Fruit fly (Drosophila melanogaster): ENCODE results near the gene Obp83b.

Obp83b gene

DNA sequence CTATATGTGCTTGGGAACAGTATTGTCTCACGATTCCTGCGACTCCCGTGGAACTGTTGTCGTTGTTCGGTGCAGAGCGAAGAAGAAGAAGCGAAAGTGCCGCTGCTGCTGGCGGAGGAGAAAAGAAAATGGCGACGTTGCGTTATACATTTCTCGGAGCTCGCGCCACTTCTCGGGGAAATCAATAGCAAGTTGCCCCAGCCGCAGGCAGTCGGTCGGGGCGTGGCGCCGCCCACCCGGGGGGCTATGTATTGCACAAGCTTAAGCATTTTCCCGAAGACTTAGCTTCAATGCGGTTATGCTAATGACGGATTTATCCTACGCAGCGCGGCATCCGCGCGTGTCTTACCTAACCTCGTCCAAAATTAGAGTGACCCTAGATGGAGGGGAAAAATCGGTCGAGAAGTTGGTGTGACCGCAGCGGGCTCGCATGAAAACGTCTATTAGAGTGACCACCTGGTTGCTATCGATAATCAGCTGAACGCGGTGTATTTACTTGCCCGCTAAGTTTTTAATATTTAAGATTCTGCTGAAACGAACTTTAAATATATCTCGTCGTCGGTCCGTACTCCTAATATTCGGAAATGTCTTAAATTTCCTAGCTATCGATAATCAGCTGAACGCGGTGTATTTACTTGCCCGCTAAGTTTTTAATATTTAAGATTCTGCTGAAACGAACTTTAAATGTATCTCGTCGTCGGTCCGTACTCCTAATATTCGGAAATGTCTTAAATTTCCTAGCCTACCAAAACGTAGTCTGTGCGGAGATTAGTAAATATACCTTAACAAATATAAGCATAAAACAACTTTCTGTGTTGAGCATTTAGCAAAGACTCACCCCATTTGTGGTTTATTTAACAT, 31.8 kb upstream of the Obp83b start, which contains the start of gene Rm62 (continued):
- TF ChIP-seq CG10274 (GFP tag; optimal IDR thresholded peaks at IDR 0.05) (no peak), CG2120 (GFP tag; optimal IDR thresholded peaks at IDR 0.05) (no peak), Dip2 (GFP tag; IDR thresholded peaks at IDR 0.05) (no peak), lmd (GFP tag; IDR thresholded peaks at IDR 0.05) (no peak), dimm (GFP tag; IDR thresholded peaks at IDR 0.05) (no peak), ken (GFP tag; IDR thresholded peaks at IDR 0.05) (no peak; the same call in 2 of the 3 replicates), bigmax (GFP tag; optimal IDR thresholded peaks at IDR 0.05) (peak; percentile 94), Tbp (GFP tag; optimal IDR thresholded peaks at IDR 0.05) (no peak), inv (GFP tag; IDR thresholded peaks at IDR 0.05; ENCODE audit: partially characterized antibody) (no peak), sens-2 (GFP tag; IDR thresholded peaks at IDR 0.05) (no peak), onecut (GFP tag; IDR thresholded peaks at IDR 0.05) (peak; percentile 75), CG1529 (GFP tag; optimal IDR thresholded peaks at IDR 0.05) (no peak), ERR (GFP tag; optimal IDR thresholded peaks at IDR 0.05) (no peak), bowl (GFP tag; IDR thresholded peaks at IDR 0.05) (no peak), sc (optimal IDR thresholded peaks at IDR 0.05) (no peak), sc (GFP tag; optimal IDR thresholded peaks at IDR 0.05) (no peak), ara (GFP tag; IDR thresholded peaks at IDR 0.05) (no peak), CG6765 (GFP tag; optimal IDR thresholded peaks at IDR 0.05) (no peak), vfl (GFP tag; optimal IDR thresholded peaks at IDR 0.05) (no peak), zf30C (GFP tag; optimal IDR thresholded peaks at IDR 0.05) (no peak), Chrac-16 (GFP tag; optimal IDR thresholded peaks at IDR 0.05) (no peak), CG18619 (GFP tag; optimal IDR thresholded peaks at IDR 0.05) (peak; percentile 0), E2f2 (GFP tag; IDR thresholded peaks at IDR 0.05) (peak; percentile 88), Awh (GFP tag; IDR thresholded peaks at IDR 0.05) (peak; percentile 53), dan (GFP tag; IDR thresholded peaks at IDR 0.05) (no peak), aop (GFP tag; IDR thresholded peaks at IDR 0.05) (no peak), Atf6 (GFP tag; IDR thresholded peaks at IDR 0.05) (peak; percentile 34; the same call in 1 of the 2 replicates), HLHmδ (GFP tag; optimal IDR thresholded peaks at IDR 0.05) (peak; percentile 68), CG13894 (tag; optimal IDR thresholded peaks at IDR 0.05) (peak; percentile 32), ems (GFP tag; optimal IDR thresholded peaks at IDR 0.05) (no peak), eve (GFP tag; optimal IDR thresholded peaks at IDR 0.05) (no peak), Mrtf (GFP tag; IDR thresholded peaks at IDR 0.05) (no peak), otp (GFP tag; IDR thresholded peaks at IDR 0.05) (no peak), CG15696 (tag; optimal IDR thresholded peaks at IDR 0.05) (no peak), Adf1 (GFP tag; IDR thresholded peaks at IDR 0.05) (peak; percentile 62), CG1233 (GFP tag; optimal IDR thresholded peaks at IDR 0.05) (peak; percentile 32), p53 (GFP tag; optimal IDR thresholded peaks at IDR 0.05) (no peak), CG31441 (GFP tag; IDR thresholded peaks at IDR 0.05) (0 out of 2 replicates have a peak, but pooled peaks have one; percentile 15), CG16815 (GFP tag; optimal IDR thresholded peaks at IDR 0.05) (no peak), CG17829 (tag; optimal IDR thresholded peaks at IDR 0.05) (peak; percentile 11), dpn (GFP tag; optimal IDR thresholded peaks at IDR 0.05) (no peak), BtbVII (GFP tag; optimal IDR thresholded peaks at IDR 0.05) (peak; percentile 3), CG6683 (GFP tag; optimal IDR thresholded peaks at IDR 0.05) (no peak), ttk (GFP tag; IDR thresholded peaks at IDR 0.05) (no peak), sna (GFP tag; IDR thresholded peaks at IDR 0.05; ENCODE audit: partially characterized antibody) (peak; percentile 60), tio (GFP tag; optimal IDR thresholded peaks at IDR 0.05) (no peak), CG34376 (GFP tag; optimal IDR thresholded peaks at IDR 0.05) (peak; percentile 56), CG9817 (tag; optimal IDR thresholded peaks at IDR 0.05) (no peak), Atf3 (GFP tag; optimal IDR thresholded peaks at IDR 0.05) (no peak), CG16813 (GFP tag; IDR thresholded peaks at IDR 0.05; ENCODE audit: partially characterized antibody) (peak; percentile 37; the same call in 2 of the 3 replicates), repo (GFP tag; optimal IDR thresholded peaks at IDR 0.05) (no peak)

All from whole organism, embryonic.